Fruit fly (Drosophila melanogaster) whole organism, wandering third instar larva: ENCODE data around the gene CG14107.
A peak's percentile ranks its signal among the peaks of the same experiment; 100 is the strongest.

ENCODE experiments used
- Abd-B ChIP-seq: fragments of >200 bp; optimal IDR thresholded peaks from 2 replicates; lab custom pipeline; 2017; ENCODE audit warnings: missing biosample characterization, missing genetic modification characterization
- CG32264 ChIP-seq: fragments of 200-800 bp; sonication (Bioruptor generic); optimal IDR thresholded peaks from 2 replicates; lab custom pipeline; 2016; ENCODE audit warnings: missing biosample characterization, missing genetic modification characterization
- CG9705 ChIP-seq: fragments of 200-800 bp; sonication (Bioruptor generic); optimal IDR thresholded peaks from 2 replicates; lab custom pipeline; 2018; ENCODE audit warnings: missing biosample characterization, mild to moderate bottlenecking, missing genetic modification characterization
- CrebA ChIP-seq: fragments of 200-800 bp; sonication (Bioruptor generic); optimal IDR thresholded peaks from 2 replicates; lab custom pipeline; 2016; ENCODE audit warnings: missing biosample characterization, mild to moderate bottlenecking, missing genetic modification characterization, borderline replicate concordance
- Dfd ChIP-seq: fragments of >200 bp; optimal IDR thresholded peaks from 2 replicates; lab custom pipeline; 2017; ENCODE audit warnings: missing biosample characterization, missing genetic modification characterization
- Dif ChIP-seq: fragments of 200-275, 200-300 bp; sonication (Bioruptor generic); optimal IDR thresholded peaks from 2 replicates; lab custom pipeline; 2018; ENCODE audit warnings: missing biosample characterization, missing genetic modification characterization; ENCODE audit not compliant: partially characterized antibody
- GATAd ChIP-seq: sonication (Bioruptor generic); optimal IDR thresholded peaks from 2 replicates; lab custom pipeline; 2016; ENCODE audit warnings: missing biosample characterization, missing genetic modification characterization
- HLH106 ChIP-seq: fragments of 200-800 bp; optimal IDR thresholded peaks from 3 replicates; lab custom pipeline; 2019; ENCODE audit warnings: missing biosample characterization, mild to moderate bottlenecking, missing genetic modification characterization, moderate library complexity
- Hnf4 ChIP-seq: fragments of 200-800 bp; sonication (Bioruptor generic); optimal IDR thresholded peaks from 2 replicates; lab custom pipeline; 2016; ENCODE audit warnings: missing biosample characterization, mild to moderate bottlenecking, missing genetic modification characterization
- Hr78 ChIP-seq: fragments of >200 bp; optimal IDR thresholded peaks from 2 replicates; lab custom pipeline; 2017; ENCODE audit warnings: missing biosample characterization, missing genetic modification characterization
- Hr83 ChIP-seq: fragments of 200-300 bp; sonication (Bioruptor generic); optimal IDR thresholded peaks from 2 replicates; lab custom pipeline; 2016; ENCODE audit warnings: missing biosample characterization, mild to moderate bottlenecking, missing genetic modification characterization, moderate library complexity; ENCODE audit not compliant: poor library complexity, severe bottlenecking
- Mio ChIP-seq: sonication (Bioruptor generic); optimal IDR thresholded peaks from 2 replicates; lab custom pipeline; 2016; ENCODE audit warnings: missing biosample characterization, missing genetic modification characterization
- N ChIP-seq: fragments of >200 bp; optimal IDR thresholded peaks from 2 replicates; lab custom pipeline; 2018; ENCODE audit warnings: missing biosample characterization, missing external identifiers, missing genetic modification characterization
- OdsH ChIP-seq: fragments of 200-800 bp; sonication (Bioruptor generic); optimal IDR thresholded peaks from 2 replicates; lab custom pipeline; 2016; ENCODE audit warnings: missing biosample characterization, mild to moderate bottlenecking, missing genetic modification characterization
- Sp1 ChIP-seq: fragments of 200-800 bp; sonication (Bioruptor generic); optimal IDR thresholded peaks from 3 replicates; lab custom pipeline; 2019; ENCODE audit warnings: missing biosample characterization, mild to moderate bottlenecking, missing genetic modification characterization, moderate library complexity
- Vsx2 ChIP-seq: fragments of 200-300, 225-300 bp; sonication (Bioruptor generic); optimal IDR thresholded peaks from 2 replicates; lab custom pipeline; 2018; ENCODE audit warnings: missing biosample characterization, missing genetic modification characterization; ENCODE audit not compliant: partially characterized antibody
- br ChIP-seq: fragments of 200-800 bp; sonication (Bioruptor generic); optimal IDR thresholded peaks from 2 replicates; lab custom pipeline; 2016; ENCODE audit warnings: missing biosample characterization, missing genetic modification characterization
- dl ChIP-seq, 2 experiments: fragments of 175-275, 200-275 bp in 1 of 2; fragments of 200-275 bp in 1 of 2; sonication (Bioruptor generic); optimal IDR thresholded peaks; lab custom pipeline; 2018; ENCODE audit warnings: mild to moderate bottlenecking in 2 of 2, missing biosample characterization in 2 of 2, missing genetic modification characterization in 2 of 2, moderate library complexity in 2 of 2; ENCODE audit not compliant: partially characterized antibody in 2 of 2, insufficient read depth in 1 of 2
- dmrt93B ChIP-seq: fragments of 200-800 bp; sonication (Bioruptor generic); optimal IDR thresholded peaks from 2 replicates; lab custom pipeline; 2018; ENCODE audit warnings: missing biosample characterization, mild to moderate bottlenecking, missing genetic modification characterization
- dsf ChIP-seq: sonication (Bioruptor generic); optimal IDR thresholded peaks from 2 replicates; lab custom pipeline; 2016; ENCODE audit warnings: missing biosample characterization, missing genetic modification characterization, borderline replicate concordance
- ey ChIP-seq: fragments of 200-800 bp; sonication (Bioruptor generic); optimal IDR thresholded peaks from 2 replicates; lab custom pipeline; 2016; ENCODE audit warnings: missing biosample characterization, missing genetic modification characterization
- fru ChIP-seq: fragments of 200-800 bp; sonication (Bioruptor generic); optimal IDR thresholded peaks from 3 replicates; lab custom pipeline; 2016; ENCODE audit warnings: missing biosample characterization, mild to moderate bottlenecking, missing genetic modification characterization
- h ChIP-seq: fragments of 200-800 bp; sonication (Bioruptor generic); optimal IDR thresholded peaks from 3 replicates; lab custom pipeline; 2016; ENCODE audit warnings: missing biosample characterization, mild to moderate bottlenecking, missing genetic modification characterization
- jim ChIP-seq: fragments of 175-275, 200-325 bp; sonication (Bioruptor generic); optimal IDR thresholded peaks from 2 replicates; lab custom pipeline; 2016; ENCODE audit warnings: missing biosample characterization, mild to moderate bottlenecking, missing genetic modification characterization
- psq ChIP-seq: fragments of 200-800 bp; sonication (Bioruptor generic); optimal IDR thresholded peaks from 3 replicates; lab custom pipeline; 2017; ENCODE audit warnings: missing biosample characterization, mild to moderate bottlenecking, missing genetic modification characterization, moderate library complexity
- rgr ChIP-seq: fragments of 200-800 bp; sonication (Bioruptor generic); optimal IDR thresholded peaks from 3 replicates; lab custom pipeline; 2016; ENCODE audit warnings: missing biosample characterization, mild to moderate bottlenecking, missing genetic modification characterization
- sage ChIP-seq: fragments of 200-800 bp; sonication (Bioruptor generic); optimal IDR thresholded peaks from 2 replicates; lab custom pipeline; 2016; ENCODE audit warnings: missing biosample characterization, mild to moderate bottlenecking, missing genetic modification characterization
- tai ChIP-seq: sonication (Bioruptor generic); optimal IDR thresholded peaks from 2 replicates; lab custom pipeline; 2016; ENCODE audit warnings: missing biosample characterization, missing genetic modification characterization
- usp ChIP-seq: fragments of >200 bp; optimal IDR thresholded peaks from 2 replicates; lab custom pipeline; 2017; ENCODE audit warnings: missing biosample characterization, missing genetic modification characterization
- woc ChIP-seq: sonication (Bioruptor generic); optimal IDR thresholded peaks from 2 replicates; lab custom pipeline; 2016; ENCODE audit warnings: missing biosample characterization, mild to moderate bottlenecking, missing genetic modification characterization

Gene CG14107

dm6 chr3L:13381160-13381559 lies at the start of gene CG14107:
Gene CG14107 (minus strand): TSS chr3L:13381346.
- TF ChIP-seq HLH106 = no peak
- no peak for TF ChIP-seq CG9705 (GFP tag; lab: Kevin White, UChicago)
- no peak for TF ChIP-seq woc (GFP tag; lab: Kevin White, UChicago)
- no peak for TF ChIP-seq Hnf4
- TF ChIP-seq rgr (GFP tag; lab: Kevin White, UChicago) = no peak
- no peak for TF ChIP-seq dl (GFP tag; optimal IDR thresholded peaks at IDR 0.05; lab: Kevin White, UChicago; ENCODE audit: insufficient read depth in 1 of 2, partially characterized antibody in 2 of 2)
- no peak for TF ChIP-seq Hr78 (GFP tag; lab: Kevin White, UChicago)
- no peak for TF ChIP-seq CrebA (GFP tag; lab: Kevin White, UChicago)
- TF ChIP-seq usp (GFP tag; lab: Kevin White, UChicago) = no peak
- no peak for TF ChIP-seq Dif
- TF ChIP-seq sage (GFP tag; lab: Kevin White, UChicago) = no peak
- TF ChIP-seq psq (GFP tag; lab: Kevin White, UChicago) = no peak
- no peak for TF ChIP-seq N (GFP tag; lab: Kevin White, UChicago)
- no peak for TF ChIP-seq fru (GFP tag; lab: Kevin White, UChicago)
- no peak for TF ChIP-seq OdsH (GFP tag; lab: Kevin White, UChicago)

- TF ChIP-seq usp (GFP tag; lab: Kevin White, UChicago) (no peak), Sp1 (GFP tag; lab: Kevin White, UChicago) (no peak), OdsH (GFP tag; lab: Kevin White, UChicago) (no peak), Dfd (GFP tag; lab: Kevin White, UChicago) (peak; percentile 94), woc (GFP tag; lab: Kevin White, UChicago) (no peak), GATAd (no peak), Hr83 (GFP tag; lab: Kevin White, UChicago) (no peak), Dif (no peak)
Observed at dm6 chr3L:13430171-13430570, 49.0 kb upstream of the CG14107 start.

- TF ChIP-seq Vsx2 (GFP tag; lab: Kevin White, UChicago) = no peak
Observed at dm6 chr3L:13426573-13426972, 45.4 kb upstream of the CG14107 start, which contains the start of gene CG14105. Gene CG14105 (minus strand): TSS chr3L:13426673.

dm6 chr3L:13425571-13425970 lies 44.4 kb upstream of the CG14107 start, which contains the start of gene CG14106:
Gene CG14106 (minus strand): TSS chr3L:13425671.
- TF ChIP-seq Vsx2 (GFP tag; lab: Kevin White, UChicago) (no peak), br (GFP tag; lab: Kevin White, UChicago) (no peak), N (GFP tag; lab: Kevin White, UChicago) (no peak), woc (GFP tag; lab: Kevin White, UChicago) (no peak), Hr83 (GFP tag; lab: Kevin White, UChicago) (no peak), Hr78 (GFP tag; lab: Kevin White, UChicago) (no peak), psq (GFP tag; lab: Kevin White, UChicago) (no peak), Abd-B (GFP tag; lab: Kevin White, UChicago) (no peak), dsf (GFP tag; lab: Kevin White, UChicago) (no peak), ey (GFP tag; lab: Kevin White, UChicago) (no peak)

- TF ChIP-seq Mio (GFP tag; lab: Kevin White, UChicago) (no peak), fru (GFP tag; lab: Kevin White, UChicago) (no peak), dl (GFP tag; optimal IDR thresholded peaks at IDR 0.05; lab: Kevin White, UChicago; ENCODE audit: insufficient read depth in 1 of 2, partially characterized antibody in 2 of 2) (no peak), jim (GFP tag; lab: Kevin White, UChicago) (no peak), Dfd (GFP tag; lab: Kevin White, UChicago) (no peak), dmrt93B (GFP tag; lab: Kevin White, UChicago) (no peak), tai (no peak), CG32264 (no peak), woc (GFP tag; lab: Kevin White, UChicago) (no peak), br (GFP tag; lab: Kevin White, UChicago) (no peak), Hr78 (GFP tag; lab: Kevin White, UChicago) (no peak), Abd-B (GFP tag; lab: Kevin White, UChicago) (no peak), psq (GFP tag; lab: Kevin White, UChicago) (no peak), dsf (GFP tag; lab: Kevin White, UChicago) (no peak), h (GFP tag; lab: Kevin White, UChicago) (no peak)
Observed at dm6 chr3L:13424068-13424467, 42.9 kb upstream of the CG14107 start, which contains the start of gene CG33263. Gene CG33263 (minus strand): TSS chr3L:13424168.
